Fruit fly (Drosophila melanogaster): ENCODE measurements around the gene CG6878.

The CG6878 gene

dm6 chr3L:15143108-15143507 is 18.5 kb upstream of the CG6878 start:
- no peak for TF ChIP-seq toe (GFP tag; optimal IDR thresholded peaks at IDR 0.05)
- no peak for TF ChIP-seq Crg-1 (GFP tag; optimal IDR thresholded peaks at IDR 0.05)
- no peak for TF ChIP-seq CG1620 (GFP tag; optimal IDR thresholded peaks at IDR 0.05)
- no peak for TF ChIP-seq bab1 (GFP tag; optimal IDR thresholded peaks at IDR 0.05)
- TF ChIP-seq Mnt (GFP tag; optimal IDR thresholded peaks at IDR 0.05), result no peak
- no peak for TF ChIP-seq CG7045 (GFP tag; optimal IDR thresholded peaks at IDR 0.05)
- TF ChIP-seq cnc (optimal IDR thresholded peaks at IDR 0.05), result no peak
- TF ChIP-seq kay (GFP tag; ENCODE audit: borderline replicate concordance), result no peak
- TF ChIP-seq CG12768 (GFP tag; optimal IDR thresholded peaks at IDR 0.05), result no peak
- no peak for TF ChIP-seq ovo (GFP tag; optimal IDR thresholded peaks at IDR 0.05)
- TF ChIP-seq cic (GFP tag; optimal IDR thresholded peaks at IDR 0.05), result no peak
- TF ChIP-seq CG14711 (tag; optimal IDR thresholded peaks at IDR 0.05), result no peak
- TF ChIP-seq CG11617 (GFP tag; optimal IDR thresholded peaks at IDR 0.05), result no peak
- no peak for TF ChIP-seq CG7101 (tag; optimal IDR thresholded peaks at IDR 0.05)
- TF ChIP-seq Hr96 (GFP tag; optimal IDR thresholded peaks at IDR 0.05), result no peak
- TF ChIP-seq tj (GFP tag; optimal IDR thresholded peaks at IDR 0.05), result no peak
- no peak for TF ChIP-seq CG5204 (GFP tag; optimal IDR thresholded peaks at IDR 0.05)

- TF ChIP-seq CG33017 (tag; optimal IDR thresholded peaks at IDR 0.05) (no peak), CG7101 (tag; optimal IDR thresholded peaks at IDR 0.05) (no peak), Hr96 (GFP tag; optimal IDR thresholded peaks at IDR 0.05) (no peak), cnc (optimal IDR thresholded peaks at IDR 0.05) (no peak), CG7045 (GFP tag; optimal IDR thresholded peaks at IDR 0.05) (no peak), ovo (GFP tag; optimal IDR thresholded peaks at IDR 0.05) (no peak), CG5204 (GFP tag; optimal IDR thresholded peaks at IDR 0.05) (no peak), pad (GFP tag; optimal IDR thresholded peaks at IDR 0.05) (no peak), Crg-1 (GFP tag; optimal IDR thresholded peaks at IDR 0.05) (no peak), cic (GFP tag; optimal IDR thresholded peaks at IDR 0.05) (no peak), bab1 (GFP tag; optimal IDR thresholded peaks at IDR 0.05) (no peak), Mnt (GFP tag; optimal IDR thresholded peaks at IDR 0.05) (peak; percentile 21), kay (GFP tag; ENCODE audit: borderline replicate concordance) (peak; percentile 74), CG1620 (GFP tag; optimal IDR thresholded peaks at IDR 0.05) (peak; percentile 18), CG14711 (tag; optimal IDR thresholded peaks at IDR 0.05) (no peak), tj (GFP tag; optimal IDR thresholded peaks at IDR 0.05) (peak; percentile 18)
Observed at dm6 chr3L:15143638-15144600, 17.7 kb upstream of the CG6878 start, which contains the start of the genes CG32147 and Pex3. Gene CG32147, minus strand, starts transcription at chr3L:15144059. Gene Pex3, plus strand, starts transcription at chr3L:15144355.

DNA sequence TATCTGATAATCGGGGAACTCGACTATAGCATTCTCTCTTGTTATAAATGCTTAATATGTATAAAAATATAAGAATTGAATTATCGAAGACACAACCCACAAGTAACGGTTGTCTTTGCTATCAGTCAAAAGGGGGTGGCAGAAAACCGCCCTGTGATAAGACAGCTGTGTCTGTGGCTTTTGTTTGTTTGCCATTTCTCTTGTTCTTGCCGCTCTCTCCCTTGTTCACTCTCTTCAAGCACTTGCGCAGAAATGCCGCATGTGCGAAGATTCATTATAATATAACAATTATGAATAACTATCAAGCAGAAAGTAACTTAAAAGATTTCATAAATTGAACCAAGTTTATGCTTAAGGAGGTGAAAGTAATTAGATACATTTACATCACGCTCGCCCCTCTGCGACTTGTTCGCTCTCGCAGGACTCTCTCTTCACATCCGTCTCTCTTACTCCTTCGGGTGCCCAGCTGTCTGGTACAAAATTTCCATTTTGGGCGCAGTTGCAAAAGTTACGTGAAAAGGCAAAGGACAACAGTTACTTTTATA is 14.9 kb upstream of the CG6878 start, which contains the start of gene FucTA:
TSS of gene FucTA (plus strand) at position 495 of the 545 bp plus-strand sequence.
- TF ChIP-seq ovo (GFP tag; optimal IDR thresholded peaks at IDR 0.05) (peak; percentile 25), Hr96 (GFP tag; optimal IDR thresholded peaks at IDR 0.05) (no peak)

dm6 chr3L:15150028-15150427 is 11.6 kb upstream of the CG6878 start:
- no peak for TF ChIP-seq CG12768 (GFP tag; optimal IDR thresholded peaks at IDR 0.05)
- TF ChIP-seq CG14711 (tag; optimal IDR thresholded peaks at IDR 0.05), result no peak
- TF ChIP-seq toe (GFP tag; optimal IDR thresholded peaks at IDR 0.05), result no peak
- no peak for TF ChIP-seq CG5204 (GFP tag; optimal IDR thresholded peaks at IDR 0.05)
- TF ChIP-seq CG7045 (GFP tag; optimal IDR thresholded peaks at IDR 0.05), result no peak
- TF ChIP-seq Crg-1 (GFP tag; optimal IDR thresholded peaks at IDR 0.05), result no peak
- TF ChIP-seq Mnt (GFP tag; optimal IDR thresholded peaks at IDR 0.05), result no peak
- no peak for TF ChIP-seq CG11617 (GFP tag; optimal IDR thresholded peaks at IDR 0.05)
- TF ChIP-seq bab1 (GFP tag; optimal IDR thresholded peaks at IDR 0.05), result no peak
- TF ChIP-seq ovo (GFP tag; optimal IDR thresholded peaks at IDR 0.05), result no peak
- TF ChIP-seq Hr96 (GFP tag; optimal IDR thresholded peaks at IDR 0.05), result no peak
- no peak for TF ChIP-seq CG7101 (tag; optimal IDR thresholded peaks at IDR 0.05)
- no peak for TF ChIP-seq CG1620 (GFP tag; optimal IDR thresholded peaks at IDR 0.05)
- no peak for TF ChIP-seq tj (GFP tag; optimal IDR thresholded peaks at IDR 0.05)
- no peak for TF ChIP-seq pad (GFP tag; optimal IDR thresholded peaks at IDR 0.05)

DNA sequence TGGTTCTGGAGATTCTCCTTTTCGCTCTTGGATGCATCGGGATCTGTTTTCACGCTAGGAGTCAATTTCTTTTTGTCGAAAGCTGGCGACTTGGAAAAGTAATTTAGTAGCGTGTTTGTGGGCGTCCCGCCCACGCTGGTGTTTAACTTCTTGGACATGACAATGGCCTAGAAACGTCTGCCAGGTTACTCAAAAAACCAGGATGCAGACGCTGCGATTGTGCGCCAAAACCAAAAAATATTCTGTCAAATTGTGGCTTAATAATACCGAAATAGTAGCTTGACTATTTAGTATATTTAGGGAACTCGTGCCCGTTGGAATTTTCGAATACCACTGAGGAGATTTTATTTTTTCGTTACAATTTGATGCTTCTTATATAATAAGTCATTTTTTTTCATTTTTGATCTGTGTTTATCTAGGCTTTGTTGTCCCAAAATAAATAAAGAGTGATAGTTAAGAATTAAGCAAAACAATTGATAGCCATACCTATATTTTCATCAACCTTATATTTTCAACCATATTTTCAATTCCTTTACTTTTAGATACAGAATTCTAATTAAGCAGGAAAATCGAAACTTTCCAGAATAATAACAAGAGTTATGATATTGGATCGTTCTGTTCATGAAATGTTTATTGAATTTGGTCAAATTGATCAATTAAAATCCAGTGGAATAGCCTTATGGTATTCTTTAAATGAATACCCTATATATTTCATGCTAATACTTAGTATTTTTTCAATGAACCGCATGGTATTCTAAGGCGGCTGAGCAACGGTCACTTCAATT is 3.1 kb upstream of the CG6878 start, which contains the start of the genes Msh6 and Prp31:
TSS of gene Msh6 (minus strand) at position 233 of the 785 bp plus-strand sequence.
TSS of gene Prp31 (plus strand) at position 771 of the 785 bp plus-strand sequence.
- TF ChIP-seq pad (GFP tag; optimal IDR thresholded peaks at IDR 0.05) (peak; percentile 48), CG14711 (tag; optimal IDR thresholded peaks at IDR 0.05) (peak; percentile 54), CG11617 (GFP tag; optimal IDR thresholded peaks at IDR 0.05) (peak; percentile 60), kay (GFP tag; ENCODE audit: borderline replicate concordance) (no peak), bab1 (GFP tag; optimal IDR thresholded peaks at IDR 0.05) (no peak), ovo (GFP tag; optimal IDR thresholded peaks at IDR 0.05) (peak; percentile 13), cic (GFP tag; optimal IDR thresholded peaks at IDR 0.05) (no peak), Clk (GFP tag; optimal IDR thresholded peaks at IDR 0.05) (peak; percentile 22), cnc (optimal IDR thresholded peaks at IDR 0.05) (no peak), CG5204 (GFP tag; optimal IDR thresholded peaks at IDR 0.05) (no peak), CG33017 (tag; optimal IDR thresholded peaks at IDR 0.05) (no peak), CG7045 (GFP tag; optimal IDR thresholded peaks at IDR 0.05) (peak; percentile 67), CG1620 (GFP tag; optimal IDR thresholded peaks at IDR 0.05) (peak; percentile 59), CG12768 (GFP tag; optimal IDR thresholded peaks at IDR 0.05) (peak; percentile 58), Hr96 (GFP tag; optimal IDR thresholded peaks at IDR 0.05) (peak; percentile 68), Mnt (GFP tag; optimal IDR thresholded peaks at IDR 0.05) (no peak), tj (GFP tag; optimal IDR thresholded peaks at IDR 0.05) (peak; percentile 30), CG7101 (tag; optimal IDR thresholded peaks at IDR 0.05) (peak; percentile 50), Crg-1 (GFP tag; optimal IDR thresholded peaks at IDR 0.05) (no peak), toe (GFP tag; optimal IDR thresholded peaks at IDR 0.05) (peak; percentile 84)
